Worm (Caenorhabditis elegans): ENCODE data around the gene ZK1240.8.
A peak's percentile ranks its signal among the peaks of the same experiment; 100 is the strongest.
"Not testable (repeated sequence)": the region's sequence is repeated elsewhere in the genome, so short reads cannot be mapped to it uniquely, and the experiment has no call there.

The ZK1240.8 gene

DNA sequence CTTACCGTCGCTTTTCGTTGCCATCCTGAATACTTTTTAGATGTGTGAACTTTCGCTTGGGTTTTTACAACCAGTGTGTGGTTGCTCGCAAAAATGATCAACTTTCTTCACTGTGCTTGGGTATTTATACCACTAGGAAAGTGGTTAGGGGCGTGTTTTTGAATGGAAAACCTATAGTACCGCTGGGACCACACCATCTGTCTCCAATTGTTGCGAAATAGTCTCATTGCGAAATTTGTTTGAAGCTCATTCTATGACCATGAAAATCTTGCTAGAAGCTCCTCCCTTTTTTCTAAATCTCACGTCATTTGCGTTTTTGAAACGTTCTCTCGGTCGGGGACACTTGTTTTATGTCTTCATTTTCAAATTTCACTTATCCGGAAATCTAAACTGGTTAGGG is 40.1 kb downstream of the ZK1240.8 start, which contains the start of the genes K09F6.10 and K09F6.13:
Gene K09F6.10 (minus strand): TSS at position 86 of the 400 bp plus-strand sequence.
Gene K09F6.13 (plus strand): TSS at position 317 of the 400 bp plus-strand sequence.
- TF ChIP-seq zim-3 (tag; optimal IDR thresholded peaks at IDR 0.05) = no peak
- TF ChIP-seq let-526 (GFP tag; IDR thresholded peaks at IDR 0.05) = no peak
- TF ChIP-seq ceh-40 (GFP tag; IDR thresholded peaks at IDR 0.05) = no peak
- peak; percentile 80 for TF ChIP-seq cebp-1 (GFP tag; IDR thresholded peaks at IDR 0.05)
- TF ChIP-seq cebp-1 (tag; optimal IDR thresholded peaks at IDR 0.05) = peak; percentile 91
- no peak for TF ChIP-seq ceh-27 (GFP tag; optimal IDR thresholded peaks at IDR 0.05)

DNA sequence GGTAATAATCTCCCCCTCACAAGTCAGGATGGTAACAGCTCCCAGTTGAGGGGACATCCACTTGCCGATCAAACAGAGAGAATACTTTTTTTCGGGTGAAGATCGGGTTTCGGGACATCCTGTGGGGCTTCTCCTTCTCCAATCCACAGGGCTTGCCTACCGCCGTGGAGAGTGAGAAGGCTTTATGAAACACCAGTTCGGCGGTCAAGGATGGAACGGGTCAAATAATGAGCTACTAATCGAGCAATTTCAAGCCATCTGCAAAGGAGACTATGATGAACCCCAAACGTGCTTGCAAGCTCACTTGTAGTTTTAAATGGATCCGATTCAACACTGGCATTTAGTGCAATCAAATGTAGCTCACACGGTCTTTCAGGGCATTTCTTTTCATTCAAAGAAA is 44.2 kb downstream of the ZK1240.8 start:
- TF ChIP-seq zfh-2 (GFP tag; conservative IDR thresholded peaks at IDR 0.05) (0 out of 2 replicates have a peak, but pooled peaks have one; percentile 26), hlh-26 (GFP tag; conservative IDR thresholded peaks at IDR 0.05) (no peak)

DNA sequence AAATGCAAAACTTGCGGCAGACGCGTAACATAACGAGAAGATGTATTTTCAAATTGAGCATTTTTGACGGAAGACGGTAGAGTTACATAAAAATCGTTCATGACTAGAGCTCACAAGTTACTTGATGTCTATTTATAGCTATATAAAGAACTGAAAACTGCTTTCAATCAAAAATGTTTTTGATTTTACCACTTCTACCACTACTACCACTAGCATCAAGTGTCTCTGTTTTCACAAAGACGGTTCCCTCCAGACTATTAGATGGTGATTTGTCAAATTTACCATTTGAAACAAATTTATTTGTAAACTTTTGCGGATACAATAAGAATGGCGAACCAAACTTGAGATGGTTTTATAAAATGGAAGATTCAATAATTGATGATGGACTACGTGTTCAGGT is 46.3 kb downstream of the ZK1240.8 start, which contains the start of gene K09F6.9:
Gene K09F6.9 (minus strand): TSS at position 101 of the 400 bp plus-strand sequence.
- TF ChIP-seq ztf-25 (GFP tag; IDR thresholded peaks at IDR 0.05); B0019.2 (GFP tag; conservative IDR thresholded peaks at IDR 0.05); lsy-27 (tag; optimal IDR thresholded peaks at IDR 0.05; ENCODE audit: borderline replicate concordance, insufficient read depth): not testable (repeated sequence)

- no peak for TF ChIP-seq F39B2.1 (GFP tag; IDR thresholded peaks at IDR 0.05)
- TF ChIP-seq tlf-1 (GFP tag; optimal IDR thresholded peaks at IDR 0.05) = no peak
- TF ChIP-seq attf-5 (GFP tag; optimal IDR thresholded peaks at IDR 0.05) = no peak
- no peak for TF ChIP-seq hmg-1.2 (GFP tag; IDR thresholded peaks at IDR 0.05)
- TF ChIP-seq F23B12.7 (tag; optimal IDR thresholded peaks at IDR 0.05; ENCODE audit: insufficient read depth) = no peak
- no peak for TF ChIP-seq pha-4 (tag; optimal IDR thresholded peaks at IDR 0.05)
- no peak for TF ChIP-seq lsy-27 (tag; optimal IDR thresholded peaks at IDR 0.05; ENCODE audit: borderline replicate concordance, insufficient read depth)
- no peak for TF ChIP-seq egl-18 (GFP tag; IDR thresholded peaks at IDR 0.05)
- TF ChIP-seq lsl-1 (GFP tag; optimal IDR thresholded peaks at IDR 0.05) = no peak
- no peak for TF ChIP-seq nfya-1 (tag; optimal IDR thresholded peaks at IDR 0.05; ENCODE audit: borderline replicate concordance, insufficient read depth)
- TF ChIP-seq aptf-2 (GFP tag; conservative IDR thresholded peaks at IDR 0.05) = no peak
- TF ChIP-seq ceh-79 (tag; optimal IDR thresholded peaks at IDR 0.05) = no peak
- no peak for TF ChIP-seq F22D6.2 (tag; optimal IDR thresholded peaks at IDR 0.05)
- no peak for TF ChIP-seq nhr-179 (tag; optimal IDR thresholded peaks at IDR 0.05)
- no peak for TF ChIP-seq egl-44 (GFP tag; IDR thresholded peaks at IDR 0.05)
- no peak for TF ChIP-seq bed-2 (GFP tag; IDR thresholded peaks at IDR 0.05)
- TF ChIP-seq let-526 (GFP tag; IDR thresholded peaks at IDR 0.05) = no peak
- TF ChIP-seq sdz-38 (tag; optimal IDR thresholded peaks at IDR 0.05) = no peak
These were observed 49.0 kb downstream of the ZK1240.8 start, which contains the start of gene K09F6.11 for ce11 chrII:2279839-2280238. Gene K09F6.11, plus strand, starts transcription at chrII:2280139.

ce11 chrII:2279263-2279662 is 49.6 kb downstream of the ZK1240.8 start, which contains the start of gene K09F6.6:
Gene K09F6.6, minus strand, starts transcription at chrII:2279305.
- no peak for TF ChIP-seq C17E4.6 (GFP tag; IDR thresholded peaks at IDR 0.05)
- TF ChIP-seq gei-17 (GFP tag; optimal IDR thresholded peaks at IDR 0.05) = no peak
- TF ChIP-seq hrde-1 (tag; optimal IDR thresholded peaks at IDR 0.05; ENCODE audit: borderline replicate concordance) = no peak
- TF ChIP-seq egrh-3 (GFP tag; IDR thresholded peaks at IDR 0.05) = peak; percentile 44; the same call in 1 of the 2 replicates
- TF ChIP-seq ceh-79 (tag; optimal IDR thresholded peaks at IDR 0.05) = no peak
- no peak for TF ChIP-seq efl-1 (GFP tag; optimal IDR thresholded peaks at IDR 0.05)
- TF ChIP-seq zfh-2 (GFP tag; conservative IDR thresholded peaks at IDR 0.05) = peak; percentile 75

Measured in whole organism, young adult.